Fruit fly (Drosophila melanogaster): Measurements from ENCODE around the gene GatA.

The GatA gene

DNA sequence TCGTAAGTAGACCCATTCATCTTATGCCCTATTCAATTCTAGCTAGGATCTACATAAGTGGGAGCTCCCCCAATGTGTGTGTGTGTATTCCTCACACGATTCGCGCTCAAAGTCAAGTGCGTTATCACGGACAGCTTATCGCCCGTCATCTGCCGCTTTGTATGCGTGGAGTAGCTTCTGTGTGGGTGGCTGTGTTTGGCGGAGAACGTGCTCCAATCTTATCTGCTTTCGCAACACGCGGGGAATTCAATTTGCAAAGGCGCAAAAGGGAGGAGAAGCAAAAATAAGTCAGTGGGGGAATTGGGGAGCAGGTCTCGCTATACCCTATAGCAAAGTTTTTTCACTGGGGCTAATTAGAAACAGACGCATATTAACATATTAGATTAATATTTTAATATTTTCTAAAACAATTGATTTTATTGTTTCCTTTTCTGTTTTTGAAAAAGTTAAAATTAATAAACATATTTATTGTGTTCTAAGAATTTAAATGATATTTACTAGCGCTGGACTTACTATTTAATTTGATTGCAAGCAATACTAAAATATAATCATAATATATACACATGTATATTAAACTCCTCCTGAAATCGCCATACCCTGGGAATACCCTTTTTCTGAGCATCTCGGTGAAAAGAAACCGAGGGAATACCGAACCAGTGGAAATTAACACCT, 43.4 kb downstream of the GatA start (continued):
- no peak for TF ChIP-seq gfzf (GFP tag; optimal IDR thresholded peaks at IDR 0.05)
- TF ChIP-seq CG3847 (GFP tag; IDR thresholded peaks at IDR 0.05) = 0 out of 2 replicates have a peak, but pooled peaks have one; percentile 27
- peak; percentile 11; the same call in 1 of the 2 replicates for TF ChIP-seq Adf1 (GFP tag; IDR thresholded peaks at IDR 0.05)
- TF ChIP-seq gce (GFP tag; IDR thresholded peaks at IDR 0.05) = no peak
- TF ChIP-seq CG6272 (GFP tag; IDR thresholded peaks at IDR 0.05) = no peak
- TF ChIP-seq exex (tag; optimal IDR thresholded peaks at IDR 0.05) = peak; percentile 3
- no peak for TF ChIP-seq CG17385 (GFP tag; optimal IDR thresholded peaks at IDR 0.05)
- TF ChIP-seq CG4282 (GFP tag; optimal IDR thresholded peaks at IDR 0.05) = no peak
- no peak for TF ChIP-seq Vsx1 (GFP tag; optimal IDR thresholded peaks at IDR 0.05)
- no peak for TF ChIP-seq Mes4 (GFP tag; optimal IDR thresholded peaks at IDR 0.05)
- no peak for TF ChIP-seq dm (GFP tag; optimal IDR thresholded peaks at IDR 0.05)
- no peak for TF ChIP-seq stc (GFP tag; IDR thresholded peaks at IDR 0.05)
- TF ChIP-seq otp (GFP tag; IDR thresholded peaks at IDR 0.05) = no peak
- no peak for TF ChIP-seq CG6813 (GFP tag; optimal IDR thresholded peaks at IDR 0.05)
- peak; percentile 69 for TF ChIP-seq slbo (GFP tag; IDR thresholded peaks at IDR 0.05)
- TF ChIP-seq PHDP (tag; optimal IDR thresholded peaks at IDR 0.05) = peak; percentile 56
- no peak for TF ChIP-seq CG2116 (GFP tag; optimal IDR thresholded peaks at IDR 0.05)
- peak; percentile 53 for TF ChIP-seq CG10147 (GFP tag; optimal IDR thresholded peaks at IDR 0.05)
- TF ChIP-seq Awh (GFP tag; IDR thresholded peaks at IDR 0.05) = no peak
- peak; percentile 78 for TF ChIP-seq CG2678 (tag; optimal IDR thresholded peaks at IDR 0.05)
- TF ChIP-seq yki (optimal IDR thresholded peaks at IDR 0.05) = no peak
- no peak for TF ChIP-seq CG15601 (tag; optimal IDR thresholded peaks at IDR 0.05)
- no peak for TF ChIP-seq Jarid2 (GFP tag; optimal IDR thresholded peaks at IDR 0.05)
- no peak for TF ChIP-seq trem (tag; optimal IDR thresholded peaks at IDR 0.05)
- TF ChIP-seq kah (GFP tag; optimal IDR thresholded peaks at IDR 0.05) = no peak
- TF ChIP-seq zfh2 (GFP tag; optimal IDR thresholded peaks at IDR 0.05) = no peak
- peak; percentile 27 for TF ChIP-seq CG17359 (tag; optimal IDR thresholded peaks at IDR 0.05)
- no peak for TF ChIP-seq CG3407 (GFP tag; optimal IDR thresholded peaks at IDR 0.05)
- TF ChIP-seq BtbVII (GFP tag; optimal IDR thresholded peaks at IDR 0.05) = peak; percentile 57
- TF ChIP-seq CG6683 (GFP tag; optimal IDR thresholded peaks at IDR 0.05) = peak; percentile 38
- TF ChIP-seq HmgZ (tag; optimal IDR thresholded peaks at IDR 0.05) = no peak
- TF ChIP-seq repo (GFP tag; optimal IDR thresholded peaks at IDR 0.05) = no peak
- 0 out of 2 replicates have a peak, but pooled peaks have one; percentile 28 for TF ChIP-seq Atf6 (GFP tag; IDR thresholded peaks at IDR 0.05)
- TF ChIP-seq NfI (GFP tag; optimal IDR thresholded peaks at IDR 0.05) = no peak
- no peak for TF ChIP-seq CG34422 (GFP tag; IDR thresholded peaks at IDR 0.05)
- TF ChIP-seq CG16815 (GFP tag; optimal IDR thresholded peaks at IDR 0.05) = peak; percentile 54
- peak; percentile 40 for TF ChIP-seq Fer2 (tag; optimal IDR thresholded peaks at IDR 0.05)
- peak; percentile 27 for TF ChIP-seq CG15269 (tag; optimal IDR thresholded peaks at IDR 0.05)
- TF ChIP-seq CG1602 (GFP tag; optimal IDR thresholded peaks at IDR 0.05) = peak; percentile 7
- TF ChIP-seq CG12299 (tag; optimal IDR thresholded peaks at IDR 0.05) = no peak
- TF ChIP-seq Dip3 (GFP tag; optimal IDR thresholded peaks at IDR 0.05) = no peak
- no peak for TF ChIP-seq pum (GFP tag; optimal IDR thresholded peaks at IDR 0.05)
- no peak for TF ChIP-seq oc (tag; optimal IDR thresholded peaks at IDR 0.05)
- no peak for TF ChIP-seq Mad (GFP tag; optimal IDR thresholded peaks at IDR 0.05)
- TF ChIP-seq p53 (GFP tag; optimal IDR thresholded peaks at IDR 0.05) = no peak
- no peak for TF ChIP-seq nmo (GFP tag; optimal IDR thresholded peaks at IDR 0.05)
- no peak for TF ChIP-seq CG10431 (GFP tag; optimal IDR thresholded peaks at IDR 0.05)
- TF ChIP-seq Hsf (GFP tag; optimal IDR thresholded peaks at IDR 0.05) = peak; percentile 24
- no peak for TF ChIP-seq psq (GFP tag; optimal IDR thresholded peaks at IDR 0.05)
- TF ChIP-seq bcd (GFP tag; optimal IDR thresholded peaks at IDR 0.05) = peak; percentile 48
- TF ChIP-seq CG4404 (GFP tag; IDR thresholded peaks at IDR 0.05) = no peak
